Worm (Caenorhabditis elegans): ENCODE measurements around the gene hmgr-1.
A peak's percentile ranks its signal among the peaks of the same experiment; 100 is the strongest.

The hmgr-1 gene

ce11 chrIII:7335220-7335619 lies 24.1 kb upstream of the hmgr-1 start, which contains the start of gene F56C9.10:
F56C9.10 (minus strand) TSS chrIII:7335316.
- peak; percentile 94 for TF ChIP-seq nhr-20 (tag; optimal IDR thresholded peaks at IDR 0.05)
- peak; percentile 43 for TF ChIP-seq sox-4 (tag; optimal IDR thresholded peaks at IDR 0.05)
- peak; percentile 40 for TF ChIP-seq nhr-77 (tag; optimal IDR thresholded peaks at IDR 0.05)
- TF ChIP-seq lin-39 (tag; optimal IDR thresholded peaks at IDR 0.05), result peak; percentile 78
- peak; percentile 35 for TF ChIP-seq fkh-10 (GFP tag; optimal IDR thresholded peaks at IDR 0.05)
- TF ChIP-seq elt-2 (tag; optimal IDR thresholded peaks at IDR 0.05), result no peak
- TF ChIP-seq lin-13 (GFP tag; optimal IDR thresholded peaks at IDR 0.05), result peak; percentile 93
- peak; percentile 91 for TF ChIP-seq C16A3.4 (tag; optimal IDR thresholded peaks at IDR 0.05)
- peak; percentile 81 for TF ChIP-seq nhr-90 (tag; optimal IDR thresholded peaks at IDR 0.05; ENCODE audit: poor library complexity)
- no peak for TF ChIP-seq nhr-12 (tag; optimal IDR thresholded peaks at IDR 0.05)
- peak; percentile 92 for TF ChIP-seq nhr-85 (tag)
- peak; percentile 38 for TF ChIP-seq ama-1 (optimal IDR thresholded peaks at IDR 0.05)
- TF ChIP-seq C04F5.9 (tag; optimal IDR thresholded peaks at IDR 0.05), result peak; percentile 42
- TF ChIP-seq dsc-1 (tag; optimal IDR thresholded peaks at IDR 0.05), result peak; percentile 52
- TF ChIP-seq elt-3 (tag; optimal IDR thresholded peaks at IDR 0.05), result peak in 3 of 6 experiments; percentile 58 to 86 (median 80)
- TF ChIP-seq efl-1 (optimal IDR thresholded peaks at IDR 0.05), result peak; percentile 81 to 82
- TF ChIP-seq efl-1 (GFP tag; optimal IDR thresholded peaks at IDR 0.05 in 1 of 2), result peak; percentile 67 to 95
- TF ChIP-seq blmp-1 (tag; optimal IDR thresholded peaks at IDR 0.05), result peak; percentile 100
- peak; percentile 58 for TF ChIP-seq isw-1 (GFP tag; IDR thresholded peaks at IDR 0.05)
- TF ChIP-seq Y116A8C.19 (tag; optimal IDR thresholded peaks at IDR 0.05; ENCODE audit: borderline replicate concordance), result no peak
- no peak for TF ChIP-seq ets-5 (GFP tag; IDR thresholded peaks at IDR 0.05)
- peak; percentile 90 for TF ChIP-seq fkh-8 (tag; optimal IDR thresholded peaks at IDR 0.05)
- peak; percentile 74 for TF ChIP-seq mef-2 (tag; optimal IDR thresholded peaks at IDR 0.05)
- peak; percentile 65 to 72 (median 69) for TF ChIP-seq dpl-1 (GFP tag; optimal IDR thresholded peaks at IDR 0.05)
- TF ChIP-seq nhr-71 (tag; optimal IDR thresholded peaks at IDR 0.05), result peak; percentile 97
- peak; percentile 60 for TF ChIP-seq irx-1 (tag; optimal IDR thresholded peaks at IDR 0.05)
- peak; percentile 87 for TF ChIP-seq ztf-4 (tag; optimal IDR thresholded peaks at IDR 0.05)
- peak; percentile 86 for TF ChIP-seq nhr-47 (tag; optimal IDR thresholded peaks at IDR 0.05)
- peak; percentile 81 to 88 for TF ChIP-seq lin-35 (GFP tag; optimal IDR thresholded peaks at IDR 0.05)
- TF ChIP-seq hpl-2 (GFP tag; optimal IDR thresholded peaks at IDR 0.05), result no peak
- TF ChIP-seq lin-15B (tag; optimal IDR thresholded peaks at IDR 0.05), result peak; percentile 40
- TF ChIP-seq mdl-1 (tag; optimal IDR thresholded peaks at IDR 0.05), result peak; percentile 56 to 99
- TF ChIP-seq tbx-2 (tag; optimal IDR thresholded peaks at IDR 0.05), result peak; percentile 85
- TF ChIP-seq unc-62 (GFP tag; optimal IDR thresholded peaks at IDR 0.05), result no peak
- TF ChIP-seq nhr-19 (GFP tag; conservative IDR thresholded peaks at IDR 0.05), result peak; percentile 86
- peak; percentile 86 for TF ChIP-seq skn-1 (tag; optimal IDR thresholded peaks at IDR 0.05)
- TF ChIP-seq unc-98 (GFP tag; IDR thresholded peaks at IDR 0.05), result peak; percentile 46
- TF ChIP-seq jun-1 (tag; optimal IDR thresholded peaks at IDR 0.05), result peak; percentile 49
- peak; percentile 66 to 88 (median 70) for TF ChIP-seq ceh-82 (tag; optimal IDR thresholded peaks at IDR 0.05)
- TF ChIP-seq rnt-1 (tag; optimal IDR thresholded peaks at IDR 0.05), result peak; percentile 93
- TF ChIP-seq xbp-1 (tag; optimal IDR thresholded peaks at IDR 0.05), result peak; percentile 75
- TF ChIP-seq ceh-88 (GFP tag; IDR thresholded peaks at IDR 0.05), result 0 out of 2 replicates have a peak, but pooled peaks have one; percentile 42
- peak; percentile 34 for TF ChIP-seq aly-2 (tag; optimal IDR thresholded peaks at IDR 0.05)
- TF ChIP-seq snpc-4 (tag; optimal IDR thresholded peaks at IDR 0.05), result peak; percentile 64
- TF ChIP-seq fos-1 (tag; optimal IDR thresholded peaks at IDR 0.05), result peak; percentile 80
- peak; percentile 87 for TF ChIP-seq mep-1 (tag; optimal IDR thresholded peaks at IDR 0.05)
- TF ChIP-seq unc-30 (tag; optimal IDR thresholded peaks at IDR 0.05), result no peak
- no peak for TF ChIP-seq alr-1 (tag; optimal IDR thresholded peaks at IDR 0.05; ENCODE audit: borderline replicate concordance)
- TF ChIP-seq nhr-11 (tag; optimal IDR thresholded peaks at IDR 0.05), result peak; percentile 80
- TF ChIP-seq ceh-90 (tag; optimal IDR thresholded peaks at IDR 0.05), result no peak
- TF ChIP-seq grh-1 (GFP tag; IDR thresholded peaks at IDR 0.05), result no peak
- peak; percentile 51 for TF ChIP-seq egl-13 (tag; optimal IDR thresholded peaks at IDR 0.05)
- TF ChIP-seq pax-3 (tag; optimal IDR thresholded peaks at IDR 0.05), result no peak
- TF ChIP-seq nhr-237 (tag; optimal IDR thresholded peaks at IDR 0.05), result no peak
